Fruit fly (Drosophila melanogaster) whole organism, adult: ENCODE measurements around the gene CSN8.

Experiments
- CG11617 ChIP-seq: fragments of 200-800 bp; sonication (Bioruptor generic); optimal IDR thresholded peaks from 2 replicates; lab custom pipeline; 2017; ENCODE audit warnings: mild to moderate bottlenecking, missing biosample characterization, missing genetic modification reagents, missing genetic modification characterization
- CG12768 ChIP-seq: fragments of 200-800 bp; sonication (Bioruptor generic); optimal IDR thresholded peaks from 2 replicates; lab custom pipeline; 2017; ENCODE audit warnings: missing biosample characterization, missing genetic modification characterization, mild to moderate bottlenecking, moderate library complexity, missing genetic modification reagents
- CG14711 ChIP-seq: fragments of 200-800 bp; sonication (Bioruptor generic); optimal IDR thresholded peaks from 2 replicates; lab custom pipeline; 2018; ENCODE audit warnings: missing biosample characterization, mild to moderate bottlenecking, missing genetic modification characterization, moderate library complexity
- CG1620 ChIP-seq: fragments of 200-800 bp; sonication (Bioruptor generic); optimal IDR thresholded peaks from 2 replicates; lab custom pipeline; 2016; ENCODE audit warnings: missing biosample characterization, missing genetic modification characterization
- Clk ChIP-seq: fragments of 200-800 bp; sonication (Bioruptor generic); optimal IDR thresholded peaks from 2 replicates; lab custom pipeline; 2017; ENCODE audit warnings: missing biosample characterization, missing genetic modification characterization
- Crg-1 ChIP-seq: fragments of 200-800 bp; sonication (Bioruptor generic); optimal IDR thresholded peaks from 2 replicates; lab custom pipeline; 2016; ENCODE audit warnings: missing biosample characterization, missing genetic modification characterization
- Hr96 ChIP-seq: fragments of 200-800 bp; sonication (Bioruptor generic); optimal IDR thresholded peaks from 2 replicates; lab custom pipeline; 2016; ENCODE audit warnings: missing biosample characterization, missing genetic modification characterization
- cnc ChIP-seq, 2 experiments: fragments of >200 bp; optimal IDR thresholded peaks; 2 replicates each; lab custom pipeline; 2017
- kay ChIP-seq: fragments of 200-800 bp; sonication (Bioruptor generic); peaks from one replicate; lab custom pipeline; 2016; ENCODE audit warnings: missing biosample characterization, missing genetic modification characterization, borderline replicate concordance
- pad ChIP-seq: fragments of 200-800 bp; sonication (Bioruptor generic); optimal IDR thresholded peaks from 3 replicates; lab custom pipeline; 2017; ENCODE audit warnings: missing biosample characterization, missing genetic modification characterization, mild to moderate bottlenecking, moderate library complexity, missing genetic modification reagents

- TF ChIP-seq Hr96 (GFP tag; lab: Kevin White, UChicago) (peak; percentile 80), CG11617 (GFP tag; lab: Kevin White, UChicago) (peak; percentile 62), CG1620 (GFP tag; lab: Kevin White, UChicago) (peak; percentile 83), pad (GFP tag; lab: Kevin White, UChicago) (peak; percentile 80), Crg-1 (GFP tag; lab: Kevin White, UChicago) (peak; percentile 91), cnc (optimal IDR thresholded peaks at IDR 0.05; lab: Kevin White, UChicago) (no peak), CG14711 (tag; lab: Kevin White, UChicago) (peak; percentile 70), kay (GFP tag; lab: Kevin White, UChicago) (peak; percentile 59), CG12768 (GFP tag; lab: Kevin White, UChicago) (peak; percentile 77), Clk (GFP tag; lab: Kevin White, UChicago) (peak; percentile 27)
Measured at dm6 chr2L:8382646-8383045, 18.0 kb downstream of the CSN8 start, which contains the start of the genes CG13392 and Rcd4.
